Worm (Caenorhabditis elegans): ENCODE results near the gene tbb-1.

ce11 chrIII:10691019-10691418 is 51.2 kb downstream of the tbb-1 start, which contains the start of gene Y39A1A.17:
- no peak for TF ChIP-seq med-1 (GFP tag; optimal IDR thresholded peaks at IDR 0.05; ENCODE audit: insufficient read depth)
- TF ChIP-seq ztf-23 (GFP tag; IDR thresholded peaks at IDR 0.05) = no peak
- no peak for TF ChIP-seq flt-1 (GFP tag; IDR thresholded peaks at IDR 0.05)
- no peak for TF ChIP-seq cog-1 (tag; optimal IDR thresholded peaks at IDR 0.05)
- TF ChIP-seq ztf-29 (GFP tag; IDR thresholded peaks at IDR 0.05) = no peak
- TF ChIP-seq tab-1 (GFP tag; IDR thresholded peaks at IDR 0.05) = no peak
- no peak for TF ChIP-seq klf-2 (GFP tag; conservative IDR thresholded peaks at IDR 0.05)
